Fruit fly (Drosophila melanogaster) whole organism, pupa: ENCODE results near the gene ND-13B.
A peak's percentile ranks its signal among the peaks of the same experiment; 100 is the strongest.

Experiments
- CG10348 ChIP-seq: fragments of 200-800 bp; sonication (Bioruptor generic); IDR thresholded peaks from 2 replicates; pipeline ENCODE4 v1.3.6; 2022; ENCODE audit warnings: missing biosample characterization, missing genetic modification characterization
- CG12605 ChIP-seq: fragments of 200-800 bp; sonication (Bioruptor generic); IDR thresholded peaks from 2 replicates; pipeline ENCODE4 v1.3.6; 2022; ENCODE audit warnings: missing biosample characterization, missing genetic modification characterization
- CG13204 ChIP-seq: fragments of 200-800 bp; sonication (Bioruptor generic); optimal IDR thresholded peaks from 2 replicates; lab custom pipeline; 2018; ENCODE audit warnings: missing biosample characterization, mild to moderate bottlenecking, missing genetic modification characterization, moderate library complexity
- CG14655 ChIP-seq: fragments of 200-800 bp; sonication (Bioruptor generic); optimal IDR thresholded peaks from 3 replicates; lab custom pipeline; 2017; ENCODE audit warnings: mild to moderate bottlenecking, missing biosample characterization, missing genetic modification reagents, missing genetic modification characterization
- CG15710 ChIP-seq: fragments of 200-800 bp; sonication (Bioruptor generic); optimal IDR thresholded peaks from 2 replicates; lab custom pipeline; 2018; ENCODE audit warnings: missing biosample characterization, mild to moderate bottlenecking, missing genetic modification characterization, moderate library complexity
- CG17806 ChIP-seq: fragments of 200-800 bp; sonication (Bioruptor generic); optimal IDR thresholded peaks from 2 replicates; lab custom pipeline; 2018; ENCODE audit warnings: missing biosample characterization, mild to moderate bottlenecking, missing genetic modification characterization, moderate library complexity
- CG32121 ChIP-seq: fragments of 200-800 bp; sonication (Bioruptor generic); IDR thresholded peaks from 2 replicates; pipeline ENCODE4 v1.3.6; 2022; ENCODE audit warnings: missing biosample characterization, missing genetic modification characterization
- CG34367 ChIP-seq: fragments of 200-800 bp; sonication (Bioruptor generic); optimal IDR thresholded peaks from 2 replicates; lab custom pipeline; 2018; ENCODE audit warnings: missing biosample characterization, mild to moderate bottlenecking, missing genetic modification characterization
- CG4496 ChIP-seq: fragments of 200-800 bp; sonication (Bioruptor generic); IDR thresholded peaks from 3 replicates; pipeline ENCODE4 v1.3.6; 2022; ENCODE audit warnings: missing biosample characterization, missing genetic modification characterization
- CG8159 ChIP-seq: fragments of 200-800 bp; sonication (Bioruptor generic); optimal IDR thresholded peaks from 3 replicates; lab custom pipeline; 2018; ENCODE audit warnings: missing biosample characterization, mild to moderate bottlenecking, missing genetic modification characterization, moderate library complexity
- CG8301 ChIP-seq: fragments of 200-800 bp; sonication (Bioruptor generic); optimal IDR thresholded peaks from 2 replicates; lab custom pipeline; 2018; ENCODE audit warnings: missing biosample characterization, mild to moderate bottlenecking, missing genetic modification characterization
- CG9948 ChIP-seq: fragments of 200-800 bp; sonication (Bioruptor generic); optimal IDR thresholded peaks from 2 replicates; lab custom pipeline; 2018; ENCODE audit warnings: missing biosample characterization, mild to moderate bottlenecking, missing genetic modification characterization, moderate library complexity
- D1 ChIP-seq: fragments of 200-800 bp; sonication (Bioruptor generic); optimal IDR thresholded peaks from 2 replicates; lab custom pipeline; 2018; ENCODE audit warnings: missing biosample characterization, mild to moderate bottlenecking, missing genetic modification characterization, moderate library complexity
- EcR ChIP-seq: fragments of 200-800 bp; sonication (Bioruptor generic); optimal IDR thresholded peaks from 3 replicates; lab custom pipeline; 2019; ENCODE audit warnings: missing biosample characterization, missing genetic modification characterization, mild to moderate bottlenecking, moderate library complexity, missing genetic modification reagents
- Ets98B ChIP-seq: fragments of 200-800 bp; sonication (Bioruptor generic); IDR thresholded peaks from 2 replicates; pipeline ENCODE4 v1.3.6; 2022; ENCODE audit warnings: missing biosample characterization, missing genetic modification characterization
- Pif1A ChIP-seq: fragments of 200-800 bp; sonication (Bioruptor generic); optimal IDR thresholded peaks from 3 replicates; lab custom pipeline; 2016; ENCODE audit warnings: missing biosample characterization, missing genetic modification characterization
- Pif1B ChIP-seq: fragments of 200-800 bp; sonication (Bioruptor generic); optimal IDR thresholded peaks from 3 replicates; lab custom pipeline; 2016; ENCODE audit warnings: missing biosample characterization, missing genetic modification characterization
- Snoo ChIP-seq: fragments of 200-800 bp; sonication (Bioruptor generic); optimal IDR thresholded peaks from 3 replicates; lab custom pipeline; 2017; ENCODE audit warnings: missing biosample characterization, mild to moderate bottlenecking, missing genetic modification characterization, inconsistent platforms
- fd96Ca ChIP-seq: fragments of 200-800 bp; sonication (Bioruptor generic); IDR thresholded peaks from 3 replicates; pipeline ENCODE4 v1.3.6; 2022; ENCODE audit warnings: missing biosample characterization, missing genetic modification characterization
- gl ChIP-seq: fragments of 200-800 bp; sonication (Bioruptor generic); optimal IDR thresholded peaks from 2 replicates; lab custom pipeline; 2018; ENCODE audit warnings: missing biosample characterization, mild to moderate bottlenecking, missing genetic modification characterization
- rn ChIP-seq: fragments of 200-800 bp; sonication (Bioruptor generic); IDR thresholded peaks from 2 replicates; pipeline ENCODE4 v1.3.6; 2022; ENCODE audit warnings: missing biosample characterization, missing genetic modification characterization

ND-13B gene

dm6 chr3L:10674940-10675339 lies 19.0 kb downstream of the ND-13B start:
- no peak for TF ChIP-seq CG32121
- 0 out of 3 replicates have a peak, but pooled peaks have one; percentile 15 for TF ChIP-seq fd96Ca (GFP tag; lab: Robert Waterston, UW)
- TF ChIP-seq Pif1B, result no peak
- TF ChIP-seq, all 21 proteins: peak for 1

- TF ChIP-seq gl (tag; lab: Kevin White, UChicago), result no peak
- no peak for TF ChIP-seq CG14655
- 0 out of 2 replicates have a peak, but pooled peaks have one; percentile 32 for TF ChIP-seq CG32121
- no peak for TF ChIP-seq CG17806
- TF ChIP-seq CG34367, result no peak
- peak; percentile 9 for TF ChIP-seq CG13204 (GFP tag; lab: Kevin White, UChicago)
- TF ChIP-seq D1 (tag; lab: Kevin White, UChicago), result no peak
- peak; percentile 21; the same call in 1 of the 2 replicates for TF ChIP-seq Ets98B (GFP tag; lab: Robert Waterston, UW)
- peak; percentile 12 for TF ChIP-seq EcR (GFP tag; lab: Kevin White, UChicago)
- TF ChIP-seq CG10348 (GFP tag; lab: Robert Waterston, UW), result no peak
- no peak for TF ChIP-seq fd96Ca (GFP tag; lab: Robert Waterston, UW)
- TF ChIP-seq CG9948, result no peak
- TF ChIP-seq CG15710 (tag; lab: Kevin White, UChicago), result no peak
- TF ChIP-seq Snoo (tag; lab: Kevin White, UChicago), result no peak
- TF ChIP-seq CG8159 (tag; lab: Kevin White, UChicago), result no peak
- no peak for TF ChIP-seq CG4496 (GFP tag; lab: Robert Waterston, UW)
- no peak for TF ChIP-seq CG12605
- TF ChIP-seq CG8301 (tag; lab: Kevin White, UChicago), result no peak
- TF ChIP-seq rn (GFP tag; lab: Robert Waterston, UW), result no peak
- TF ChIP-seq Pif1B, result no peak
- TF ChIP-seq Pif1A (GFP tag; lab: Kevin White, UChicago), result no peak
Observed at dm6 chr3L:10674145-10674547, 19.8 kb downstream of the ND-13B start.

dm6 chr3L:10672540-10672939 lies 21.4 kb downstream of the ND-13B start:
- TF ChIP-seq CG10348 (GFP tag; lab: Robert Waterston, UW), result no peak
- TF ChIP-seq CG34367, result no peak
- TF ChIP-seq EcR (GFP tag; lab: Kevin White, UChicago), result no peak
- no peak for TF ChIP-seq gl (tag; lab: Kevin White, UChicago)
- no peak for TF ChIP-seq Pif1B
- no peak for TF ChIP-seq CG9948
- TF ChIP-seq CG8159 (tag; lab: Kevin White, UChicago), result no peak
- no peak for TF ChIP-seq CG8301 (tag; lab: Kevin White, UChicago)
- TF ChIP-seq fd96Ca (GFP tag; lab: Robert Waterston, UW), result no peak
- TF ChIP-seq CG14655, result no peak
- TF ChIP-seq CG13204 (GFP tag; lab: Kevin White, UChicago), result no peak
- no peak for TF ChIP-seq CG32121
- TF ChIP-seq Snoo (tag; lab: Kevin White, UChicago), result no peak
- no peak for TF ChIP-seq CG12605
- TF ChIP-seq CG15710 (tag; lab: Kevin White, UChicago), result no peak
- TF ChIP-seq rn (GFP tag; lab: Robert Waterston, UW), result no peak
- TF ChIP-seq CG4496 (GFP tag; lab: Robert Waterston, UW), result no peak
- no peak for TF ChIP-seq D1 (tag; lab: Kevin White, UChicago)
- TF ChIP-seq CG17806, result no peak
- TF ChIP-seq Ets98B (GFP tag; lab: Robert Waterston, UW), result no peak

dm6 chr3L:10669592-10670400 lies 24.1 kb downstream of the ND-13B start:
- TF ChIP-seq CG13204 (GFP tag; lab: Kevin White, UChicago) (no peak), Pif1B (no peak), CG17806 (no peak), CG4496 (GFP tag; lab: Robert Waterston, UW) (no peak), Pif1A (GFP tag; lab: Kevin White, UChicago) (no peak), CG9948 (no peak), CG8301 (tag; lab: Kevin White, UChicago) (no peak), CG32121 (no peak), CG12605 (no peak), EcR (GFP tag; lab: Kevin White, UChicago) (no peak), fd96Ca (GFP tag; lab: Robert Waterston, UW) (no peak), Snoo (tag; lab: Kevin White, UChicago) (no peak), CG34367 (no peak), Ets98B (GFP tag; lab: Robert Waterston, UW) (no peak)
- TF ChIP-seq, all 21 proteins: peak for 0

- TF ChIP-seq CG12605, result no peak
- no peak for TF ChIP-seq CG9948
- no peak for TF ChIP-seq CG4496 (GFP tag; lab: Robert Waterston, UW)
- TF ChIP-seq CG32121, result no peak
- TF ChIP-seq CG14655, result no peak
Observed at dm6 chr3L:10667341-10667740, 26.6 kb downstream of the ND-13B start.

dm6 chr3L:10666511-10667003 lies 27.4 kb downstream of the ND-13B start:
- TF ChIP-seq CG17806 (no peak), CG14655 (no peak), EcR (GFP tag; lab: Kevin White, UChicago) (peak; percentile 2), CG32121 (0 out of 2 replicates have a peak, but pooled peaks have one; percentile 50), CG13204 (GFP tag; lab: Kevin White, UChicago) (peak; percentile 61), fd96Ca (GFP tag; lab: Robert Waterston, UW) (peak; percentile 41; the same call in 2 of the 3 replicates), CG10348 (GFP tag; lab: Robert Waterston, UW) (0 out of 2 replicates have a peak, but pooled peaks have one; percentile 7)
